Worm (Caenorhabditis elegans) whole organism, mixed stage, embryonic: ENCODE data around the gene lov-1.

ENCODE experiments used
- blmp-1 ChIP-seq: fragments of 150-350 bp; optimal IDR thresholded peaks from 2 replicates; lab custom pipeline; 2014; ENCODE audit warnings: missing biosample characterization, missing genetic modification characterization
- drap-1 ChIP-seq: fragments of 200-800 bp; sonication (Bioruptor generic); optimal IDR thresholded peaks from 3 replicates; lab custom pipeline; 2018; ENCODE audit warnings: mild to moderate bottlenecking, missing genetic modification characterization, missing compliant biosample characterization
- elt-3 ChIP-seq: fragments of 150-350 bp; optimal IDR thresholded peaks from 2 replicates; lab custom pipeline; 2014; ENCODE audit warnings: missing biosample characterization, missing genetic modification characterization
- hlh-1 ChIP-seq: fragments of 150-350 bp; optimal IDR thresholded peaks from 2 replicates; lab custom pipeline; 2014; ENCODE audit warnings: missing biosample characterization, missing genetic modification reagents, missing genetic modification characterization
- lsy-2 ChIP-seq: fragments of 150-350 bp; optimal IDR thresholded peaks from 2 replicates; lab custom pipeline; 2014; ENCODE audit warnings: missing biosample characterization, missing genetic modification characterization
- mep-1 ChIP-seq: fragments of 150-350 bp; optimal IDR thresholded peaks from 2 replicates; lab custom pipeline; 2017; ENCODE audit warnings: missing biosample characterization, missing genetic modification reagents, missing genetic modification characterization, inconsistent platforms
- mls-2 ChIP-seq: sonication (generic microtip); optimal IDR thresholded peaks from 2 replicates; lab custom pipeline; 2016; ENCODE audit warnings: mild to moderate bottlenecking, missing genetic modification characterization, moderate library complexity, missing compliant biosample characterization
- nhr-28 ChIP-seq: fragments of 150-350 bp; optimal IDR thresholded peaks from 2 replicates; lab custom pipeline; 2014; ENCODE audit warnings: missing biosample characterization, missing genetic modification characterization
- nhr-76 ChIP-seq: sonication (generic microtip); optimal IDR thresholded peaks from 2 replicates; lab custom pipeline; 2017; ENCODE audit warnings: missing biosample characterization, missing genetic modification characterization
- pha-4 ChIP-seq: fragments of 150-350 bp; optimal IDR thresholded peaks from 2 replicates; lab custom pipeline; 2018; ENCODE audit warnings: missing biosample characterization, missing genetic modification reagents, missing genetic modification characterization
- snpc-4 ChIP-seq: fragments of 150-350 bp; optimal IDR thresholded peaks from 2 replicates; lab custom pipeline; 2014; ENCODE audit warnings: missing biosample characterization, missing genetic modification characterization
- tbx-8 ChIP-seq: fragments of 200-800 bp; sonication (Bioruptor generic); optimal IDR thresholded peaks from 2 replicates; lab custom pipeline; 2018; ENCODE audit warnings: mild to moderate bottlenecking, missing genetic modification characterization, moderate library complexity, missing compliant biosample characterization
- unc-62 ChIP-seq: fragments of 150-350 bp; optimal IDR thresholded peaks from 2 replicates; lab custom pipeline; 2014; ENCODE audit warnings: missing biosample characterization, missing genetic modification reagents, missing genetic modification characterization
- ztf-11 ChIP-seq: fragments of 150-350 bp; optimal IDR thresholded peaks from 2 replicates; lab custom pipeline; 2014; ENCODE audit warnings: missing biosample characterization, missing genetic modification characterization

ce11 chrII:10139177-10139640, 17.6 kb upstream of the lov-1 start, which contains the start of gene asah-2:
- TF ChIP-seq nhr-28: no peak
- no peak for TF ChIP-seq unc-62
- TF ChIP-seq blmp-1 (tag; lab: Kevin White, UChicago): no peak
- no peak for TF ChIP-seq pha-4 (tag; lab: Kevin White, UChicago)
- TF ChIP-seq ztf-11: no peak
- TF ChIP-seq snpc-4 (tag; lab: Kevin White, UChicago): no peak
- TF ChIP-seq nhr-76 (tag; lab: Kevin White, UChicago): no peak
- TF ChIP-seq drap-1 (GFP tag; lab: Kevin White, UChicago): no peak
- TF ChIP-seq elt-3 (tag; lab: Kevin White, UChicago): no peak
- no peak for TF ChIP-seq hlh-1 (tag; lab: Kevin White, UChicago)
- TF ChIP-seq tbx-8 (GFP tag; lab: Kevin White, UChicago): no peak
- TF ChIP-seq mls-2 (tag; lab: Kevin White, UChicago): no peak
- no peak for TF ChIP-seq mep-1 (tag; lab: Kevin White, UChicago)
- TF ChIP-seq lsy-2 (tag; lab: Kevin White, UChicago): no peak
